Worm (Caenorhabditis elegans): ENCODE measurements around the gene catp-2.
"Not testable (repeated sequence)": the region's sequence is repeated elsewhere in the genome, so short reads cannot be mapped to it uniquely, and the experiment has no call there.

Gene catp-2

ce11 chrV:4934406-4934805, at the start of gene catp-2:
catp-2 (plus strand) TSS chrV:4934706.
- no peak for TF ChIP-seq klf-2 (GFP tag; conservative IDR thresholded peaks at IDR 0.05)
- no peak for TF ChIP-seq tab-1 (GFP tag; IDR thresholded peaks at IDR 0.05)
- TF ChIP-seq ref-1 (GFP tag; conservative IDR thresholded peaks at IDR 0.05): no peak
- TF ChIP-seq T22C8.4 (GFP tag; IDR thresholded peaks at IDR 0.05): no peak
- TF ChIP-seq ztf-23 (GFP tag; IDR thresholded peaks at IDR 0.05): no peak
- TF ChIP-seq med-1 (GFP tag; optimal IDR thresholded peaks at IDR 0.05; ENCODE audit: insufficient read depth): no peak
- TF ChIP-seq flt-1 (GFP tag; IDR thresholded peaks at IDR 0.05): no peak
- no peak for TF ChIP-seq cog-1 (tag; optimal IDR thresholded peaks at IDR 0.05)
- TF ChIP-seq ztf-29 (GFP tag; IDR thresholded peaks at IDR 0.05): no peak

DNA sequence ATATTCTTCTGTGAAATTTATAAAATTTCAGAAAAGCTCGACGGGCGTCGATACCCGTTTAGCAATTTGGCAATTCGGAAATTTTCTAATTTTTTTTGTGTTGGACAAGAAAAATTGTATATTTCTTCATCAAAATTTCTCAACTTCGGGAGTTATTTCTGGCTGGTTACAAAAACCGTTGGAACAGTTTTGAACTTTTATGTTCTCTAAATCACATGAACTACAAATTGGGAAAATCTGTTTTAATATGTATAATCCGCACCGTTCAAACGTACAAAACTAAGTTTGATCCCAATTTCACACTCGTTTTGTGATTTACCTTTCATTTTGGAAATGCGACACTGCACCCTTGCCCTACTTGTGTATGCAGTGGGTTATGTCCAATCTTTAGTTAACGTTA, 49.1 kb upstream of the catp-2 start, which contains the start of gene T19H12.3:
T19H12.3 (plus strand) TSS at position 301 of the 400 bp plus-strand sequence.
- TF ChIP-seq ztf-23 (GFP tag; IDR thresholded peaks at IDR 0.05) (no peak), ref-1 (GFP tag; conservative IDR thresholded peaks at IDR 0.05) (no peak), cog-1 (tag; optimal IDR thresholded peaks at IDR 0.05) (no peak), flt-1 (GFP tag; IDR thresholded peaks at IDR 0.05) (no peak), T22C8.4 (GFP tag; IDR thresholded peaks at IDR 0.05) (no peak), ztf-29 (GFP tag; IDR thresholded peaks at IDR 0.05) (no peak), tab-1 (GFP tag; IDR thresholded peaks at IDR 0.05) (no peak), klf-2 (GFP tag; conservative IDR thresholded peaks at IDR 0.05) (no peak), med-1 (GFP tag; optimal IDR thresholded peaks at IDR 0.05; ENCODE audit: insufficient read depth) (no peak)

ce11 chrV:4889477-4889876, 45.0 kb upstream of the catp-2 start, which contains the start of gene ugt-12:
ugt-12 (minus strand) TSS chrV:4889629.
- no peak for TF ChIP-seq med-1 (GFP tag; optimal IDR thresholded peaks at IDR 0.05; ENCODE audit: insufficient read depth)
- no peak for TF ChIP-seq klf-2 (GFP tag; conservative IDR thresholded peaks at IDR 0.05)
- no peak for TF ChIP-seq cog-1 (tag; optimal IDR thresholded peaks at IDR 0.05)
- TF ChIP-seq ztf-23 (GFP tag; IDR thresholded peaks at IDR 0.05): no peak
- TF ChIP-seq ztf-29 (GFP tag; IDR thresholded peaks at IDR 0.05): no peak
- no peak for TF ChIP-seq tab-1 (GFP tag; IDR thresholded peaks at IDR 0.05)
- TF ChIP-seq T22C8.4 (GFP tag; IDR thresholded peaks at IDR 0.05): no peak
- TF ChIP-seq flt-1 (GFP tag; IDR thresholded peaks at IDR 0.05): no peak
- TF ChIP-seq ref-1 (GFP tag; conservative IDR thresholded peaks at IDR 0.05): no peak

DNA sequence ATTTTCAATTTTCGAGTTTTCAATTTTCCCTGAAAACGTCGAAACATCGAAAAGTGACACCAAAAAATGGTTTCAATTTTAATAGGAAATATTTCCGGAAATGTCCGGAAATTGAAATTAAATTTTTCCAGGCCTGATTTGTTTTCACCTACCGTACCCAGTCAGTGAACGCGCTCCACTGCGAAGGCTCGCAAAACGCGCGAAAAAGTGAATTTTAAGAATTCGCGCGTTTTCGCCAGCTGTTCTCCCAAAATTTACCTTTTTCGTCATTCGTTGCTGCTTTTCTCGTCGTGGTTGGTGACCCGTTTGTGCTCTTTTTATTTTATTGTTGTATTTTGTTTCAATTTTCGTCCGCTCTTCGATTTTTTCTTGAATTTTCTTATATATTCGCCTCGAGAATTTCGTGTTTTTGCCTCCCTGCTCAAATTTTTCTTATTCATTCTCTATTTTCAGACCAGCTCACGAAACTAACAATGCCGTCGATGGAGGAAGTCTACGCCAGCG, 44.5 kb upstream of the catp-2 start, which contains the start of gene T19H12.2:
T19H12.2 (plus strand) TSS at position 454 of the 504 bp plus-strand sequence.
- no peak for TF ChIP-seq med-1 (GFP tag; optimal IDR thresholded peaks at IDR 0.05; ENCODE audit: insufficient read depth)
- no peak for TF ChIP-seq ztf-29 (GFP tag; IDR thresholded peaks at IDR 0.05)
- TF ChIP-seq cog-1 (tag; optimal IDR thresholded peaks at IDR 0.05): no peak
- TF ChIP-seq T22C8.4 (GFP tag; IDR thresholded peaks at IDR 0.05): no peak
- no peak for TF ChIP-seq flt-1 (GFP tag; IDR thresholded peaks at IDR 0.05)
- TF ChIP-seq tab-1 (GFP tag; IDR thresholded peaks at IDR 0.05): no peak
- TF ChIP-seq ref-1 (GFP tag; conservative IDR thresholded peaks at IDR 0.05): no peak
- TF ChIP-seq ztf-23 (GFP tag; IDR thresholded peaks at IDR 0.05): no peak
- no peak for TF ChIP-seq klf-2 (GFP tag; conservative IDR thresholded peaks at IDR 0.05)

DNA sequence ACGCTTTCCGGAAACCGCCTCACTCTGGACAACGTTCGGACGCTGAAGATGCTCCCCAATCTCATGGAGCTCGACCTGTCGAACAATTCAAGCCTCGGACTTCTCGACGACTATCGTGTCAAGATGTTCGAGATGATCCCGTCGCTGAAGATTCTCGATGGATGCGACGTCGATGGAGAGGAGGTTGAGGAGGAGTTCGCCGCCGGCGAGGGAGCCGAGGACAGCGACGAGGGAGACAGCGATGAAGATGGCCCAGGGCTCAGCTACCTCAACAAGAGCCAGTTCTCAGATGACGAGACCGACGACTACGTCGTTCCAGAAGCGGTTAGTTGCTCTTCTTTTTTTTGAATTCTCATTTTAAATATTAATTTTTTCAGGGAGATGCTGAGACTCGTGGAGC, 43.7 kb upstream of the catp-2 start:
- no peak for TF ChIP-seq klf-2 (GFP tag; conservative IDR thresholded peaks at IDR 0.05)
- 0 out of 2 replicates have a peak, but pooled peaks have one; percentile 39 for TF ChIP-seq tab-1 (GFP tag; IDR thresholded peaks at IDR 0.05)

ce11 chrV:4891305-4891704, 43.2 kb upstream of the catp-2 start:
- no peak for TF ChIP-seq med-1 (GFP tag; optimal IDR thresholded peaks at IDR 0.05; ENCODE audit: insufficient read depth)
- TF ChIP-seq ztf-23 (GFP tag; IDR thresholded peaks at IDR 0.05): no peak
- no peak for TF ChIP-seq ref-1 (GFP tag; conservative IDR thresholded peaks at IDR 0.05)
- TF ChIP-seq tab-1 (GFP tag; IDR thresholded peaks at IDR 0.05): no peak
- TF ChIP-seq ztf-29 (GFP tag; IDR thresholded peaks at IDR 0.05): no peak
- no peak for TF ChIP-seq flt-1 (GFP tag; IDR thresholded peaks at IDR 0.05)
- no peak for TF ChIP-seq T22C8.4 (GFP tag; IDR thresholded peaks at IDR 0.05)
- no peak for TF ChIP-seq cog-1 (tag; optimal IDR thresholded peaks at IDR 0.05)
- TF ChIP-seq klf-2 (GFP tag; conservative IDR thresholded peaks at IDR 0.05): no peak

DNA sequence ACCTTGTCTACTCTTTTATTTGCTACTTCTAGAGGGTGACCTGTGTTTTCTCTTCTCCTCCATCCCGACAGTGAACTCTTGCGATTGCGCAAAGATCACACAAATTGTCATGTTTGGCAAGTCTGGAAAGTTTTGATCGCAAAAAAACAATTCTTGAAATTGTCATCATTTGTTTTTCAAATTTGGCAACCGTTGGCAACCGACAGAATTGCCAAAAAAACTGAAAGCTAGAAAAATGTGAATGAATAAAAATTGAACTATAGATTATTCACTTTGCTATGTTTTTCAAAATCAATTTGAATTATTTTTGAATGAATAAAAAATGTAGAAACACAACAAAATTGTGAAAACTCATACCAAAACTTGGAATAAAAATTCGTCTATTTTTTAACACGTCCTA, 39.5 kb upstream of the catp-2 start, which contains the start of gene ugt-11:
ugt-11 (minus strand) TSS at position 101 of the 400 bp plus-strand sequence.
- TF ChIP-seq klf-2 (GFP tag; conservative IDR thresholded peaks at IDR 0.05) (no peak), med-1 (GFP tag; optimal IDR thresholded peaks at IDR 0.05; ENCODE audit: insufficient read depth) (no peak), ztf-23 (GFP tag; IDR thresholded peaks at IDR 0.05) (no peak), flt-1 (GFP tag; IDR thresholded peaks at IDR 0.05) (no peak), ztf-29 (GFP tag; IDR thresholded peaks at IDR 0.05) (no peak), cog-1 (tag; optimal IDR thresholded peaks at IDR 0.05) (no peak), ref-1 (GFP tag; conservative IDR thresholded peaks at IDR 0.05) (no peak), tab-1 (GFP tag; IDR thresholded peaks at IDR 0.05) (no peak), T22C8.4 (GFP tag; IDR thresholded peaks at IDR 0.05) (no peak)

- TF ChIP-seq ztf-23 (GFP tag; IDR thresholded peaks at IDR 0.05) (no peak), med-1 (GFP tag; optimal IDR thresholded peaks at IDR 0.05; ENCODE audit: insufficient read depth) (no peak), ref-1 (GFP tag; conservative IDR thresholded peaks at IDR 0.05) (no peak), klf-2 (GFP tag; conservative IDR thresholded peaks at IDR 0.05) (no peak), ztf-29 (GFP tag; IDR thresholded peaks at IDR 0.05) (no peak), T22C8.4 (GFP tag; IDR thresholded peaks at IDR 0.05) (no peak), flt-1 (GFP tag; IDR thresholded peaks at IDR 0.05) (no peak), cog-1 (tag; optimal IDR thresholded peaks at IDR 0.05) (no peak), tab-1 (GFP tag; IDR thresholded peaks at IDR 0.05) (no peak)
These were observed 38.8 kb upstream of the catp-2 start, which contains the start of gene ugt-9 for ce11 chrV:4895744-4896143. ugt-9 (plus strand) TSS chrV:4896048.

DNA sequence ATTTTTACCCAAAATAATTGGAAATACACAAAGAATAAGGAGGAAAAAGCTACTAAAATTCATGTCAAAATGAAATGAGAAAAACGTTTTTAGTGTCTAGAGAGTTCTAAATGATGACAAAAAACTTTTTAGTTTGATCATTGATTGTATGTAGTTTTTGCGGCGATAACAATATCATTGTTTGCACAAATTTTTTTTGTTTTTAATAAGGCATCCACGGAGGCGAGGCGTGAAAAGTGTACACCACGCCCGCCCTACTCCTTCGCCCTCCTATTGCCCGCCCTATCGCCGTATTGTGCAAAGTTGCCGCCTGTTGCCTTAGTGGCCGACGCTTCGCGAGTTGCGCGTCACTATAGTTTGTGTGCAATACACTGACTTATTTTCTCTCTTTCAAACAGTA, 34.5 kb upstream of the catp-2 start, which contains the start of gene ugt-10:
ugt-10 (minus strand) TSS at position 101 of the 400 bp plus-strand sequence.
- not testable (repeated sequence) for TF ChIP-seq ztf-29 (GFP tag; IDR thresholded peaks at IDR 0.05); ref-1 (GFP tag; conservative IDR thresholded peaks at IDR 0.05); tab-1 (GFP tag; IDR thresholded peaks at IDR 0.05)

DNA sequence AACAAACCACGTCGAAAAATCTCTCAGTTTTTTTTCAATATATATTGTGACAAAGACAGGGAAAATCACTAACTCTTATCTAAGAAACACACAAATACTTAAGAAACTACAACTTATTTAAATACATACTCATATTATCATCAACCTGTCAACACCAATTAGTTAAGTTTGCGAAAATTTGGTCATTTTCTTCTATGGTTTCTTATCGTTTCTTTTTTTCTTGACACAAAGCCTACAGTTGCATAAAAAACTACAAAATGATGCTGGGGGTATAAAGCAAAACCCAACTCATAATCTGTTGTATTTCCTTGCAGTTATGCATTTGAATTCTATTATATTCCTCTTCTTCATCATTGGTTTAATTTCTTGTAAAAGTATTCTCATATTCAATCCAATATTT, 33.4 kb upstream of the catp-2 start, which contains the start of gene ugt-67:
ugt-67 (plus strand) TSS at position 301 of the 400 bp plus-strand sequence.
- TF ChIP-seq ztf-23 (GFP tag; IDR thresholded peaks at IDR 0.05): no peak
- TF ChIP-seq flt-1 (GFP tag; IDR thresholded peaks at IDR 0.05): no peak
- TF ChIP-seq cog-1 (tag; optimal IDR thresholded peaks at IDR 0.05): no peak
- no peak for TF ChIP-seq ztf-29 (GFP tag; IDR thresholded peaks at IDR 0.05)
- TF ChIP-seq T22C8.4 (GFP tag; IDR thresholded peaks at IDR 0.05): no peak
- TF ChIP-seq med-1 (GFP tag; optimal IDR thresholded peaks at IDR 0.05; ENCODE audit: insufficient read depth): no peak
- TF ChIP-seq klf-2 (GFP tag; conservative IDR thresholded peaks at IDR 0.05): no peak
- no peak for TF ChIP-seq tab-1 (GFP tag; IDR thresholded peaks at IDR 0.05)
- no peak for TF ChIP-seq ref-1 (GFP tag; conservative IDR thresholded peaks at IDR 0.05)

Measured in whole organism, midembryonic.